Worm (Caenorhabditis elegans) whole organism, L2 larva: ENCODE data around the gene C02B8.6.

Experiments
- R02D3.7 ChIP-seq: fragments of 150-350 bp; optimal IDR thresholded peaks from 2 replicates; lab custom pipeline; 2014; ENCODE audit warnings: missing biosample characterization, missing genetic modification characterization
- ceh-16 ChIP-seq: fragments of 150-350 bp; optimal IDR thresholded peaks from 2 replicates; lab custom pipeline; 2014; ENCODE audit warnings: missing biosample characterization, missing genetic modification characterization
- crh-2 ChIP-seq: sonication (generic microtip); optimal IDR thresholded peaks from 2 replicates; lab custom pipeline; 2017; ENCODE audit warnings: missing biosample characterization, missing genetic modification characterization
- elt-3 ChIP-seq: sonication (generic microtip); optimal IDR thresholded peaks from 2 replicates; lab custom pipeline; 2017; ENCODE audit warnings: missing biosample characterization, missing genetic modification characterization
- lin-11 ChIP-seq: fragments of 150-350 bp; sonication (generic microtip); optimal IDR thresholded peaks from 2 replicates; lab custom pipeline; 2014; ENCODE audit warnings: missing biosample characterization, missing genetic modification characterization, inconsistent platforms, mixed read lengths
- mdl-1 ChIP-seq, 2 experiments: fragments of 150-350 bp in 1 of 2; sonication (generic microtip) in 1 of 2; optimal IDR thresholded peaks; 2 replicates each; lab custom pipeline; 2017; ENCODE audit warnings: missing biosample characterization in 2 of 2, missing genetic modification characterization in 2 of 2
- nhr-12 ChIP-seq: fragments of 150-350 bp; optimal IDR thresholded peaks from 2 replicates; lab custom pipeline; 2014; ENCODE audit warnings: missing biosample characterization, missing genetic modification characterization
- sem-4 ChIP-seq: fragments of 150-350 bp; optimal IDR thresholded peaks from 2 replicates; lab custom pipeline; 2014; ENCODE audit warnings: missing biosample characterization, missing genetic modification reagents, missing genetic modification characterization
- skn-1 ChIP-seq: sonication (generic microtip); optimal IDR thresholded peaks from 2 replicates; lab custom pipeline; 2017; ENCODE audit warnings: missing biosample characterization, missing genetic modification characterization

DNA sequence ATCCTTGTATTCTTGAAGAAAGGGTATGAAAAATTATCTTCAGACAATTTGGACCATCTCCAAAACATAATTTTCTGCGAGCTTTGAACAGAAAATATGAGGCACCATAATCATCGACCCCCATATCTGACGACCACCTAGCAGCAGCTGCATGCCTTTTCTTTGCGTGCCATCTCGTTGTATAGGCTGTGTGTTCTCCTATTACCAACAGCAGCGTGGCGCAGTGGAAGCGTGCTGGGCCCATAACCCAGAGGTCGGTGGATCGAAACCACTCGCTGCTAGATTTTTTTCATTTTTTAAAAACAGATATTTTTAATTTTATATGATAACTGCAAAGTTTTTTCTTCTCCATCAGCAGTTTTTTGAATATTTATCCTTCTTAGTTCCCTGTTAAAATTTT is 19.8 kb upstream of the C02B8.6 start:
- TF ChIP-seq mdl-1 (tag; optimal IDR thresholded peaks at IDR 0.05; lab: Kevin White, UChicago) = no peak
- peak; percentile 7 for TF ChIP-seq crh-2 (tag; lab: Kevin White, UChicago)
- no peak for TF ChIP-seq R02D3.7 (tag; lab: Kevin White, UChicago)
- TF ChIP-seq sem-4 (tag; lab: Kevin White, UChicago) = no peak
- no peak for TF ChIP-seq skn-1 (tag; lab: Kevin White, UChicago)
- no peak for TF ChIP-seq nhr-12 (tag; lab: Kevin White, UChicago)
- TF ChIP-seq ceh-16 (tag; lab: Kevin White, UChicago) = no peak
- TF ChIP-seq lin-11 (tag; lab: Kevin White, UChicago) = peak; percentile 11
- TF ChIP-seq elt-3 = no peak
